Worm (Caenorhabditis elegans) whole organism, L4/young adult: Measurements from ENCODE around the gene Y42A5A.1.

Source experiments
- W03F9.2 ChIP-seq: fragments of 150-350 bp; optimal IDR thresholded peaks from 2 replicates; lab custom pipeline; 2014; ENCODE audit warnings: missing biosample characterization, missing genetic modification characterization
- dao-5 ChIP-seq: sonication (generic microtip); optimal IDR thresholded peaks from 2 replicates; lab custom pipeline; 2016; ENCODE audit warnings: missing genotype, missing genetic modification characterization, moderate library complexity, missing compliant biosample characterization
- him-1 ChIP-seq: sonication (generic microtip); optimal IDR thresholded peaks from 2 replicates; lab custom pipeline; 2016; ENCODE audit warnings: missing genotype, missing genetic modification reagents, missing genetic modification characterization, missing compliant biosample characterization

Y42A5A.1 gene

DNA sequence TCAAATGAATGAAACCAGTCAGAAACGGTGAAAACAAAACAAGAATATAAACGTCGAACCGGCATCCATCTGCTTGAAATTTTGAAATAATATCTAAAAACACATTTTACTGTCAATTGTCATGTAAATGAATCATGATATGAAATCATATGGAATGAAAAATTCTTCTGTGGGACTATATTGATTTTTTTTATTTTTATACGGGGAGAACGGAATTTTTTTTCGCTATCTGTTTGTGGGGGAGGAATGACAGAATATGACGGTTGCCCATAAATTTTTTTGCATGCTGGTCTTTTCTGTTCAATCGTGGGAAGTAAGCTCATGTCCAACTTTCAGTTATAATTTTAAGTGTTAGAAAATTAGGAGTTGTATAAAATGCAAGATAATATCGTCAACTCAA is 56.9 kb downstream of the Y42A5A.1 start, which contains the start of gene C06H2.7:
Gene C06H2.7, minus strand, starts transcription at position 101 of the 400 bp plus-strand sequence.
- no peak for TF ChIP-seq W03F9.2 (tag; lab: Kevin White, UChicago)
- TF ChIP-seq dao-5 = no peak
- TF ChIP-seq him-1 (tag; lab: Kevin White, UChicago) = no peak

DNA sequence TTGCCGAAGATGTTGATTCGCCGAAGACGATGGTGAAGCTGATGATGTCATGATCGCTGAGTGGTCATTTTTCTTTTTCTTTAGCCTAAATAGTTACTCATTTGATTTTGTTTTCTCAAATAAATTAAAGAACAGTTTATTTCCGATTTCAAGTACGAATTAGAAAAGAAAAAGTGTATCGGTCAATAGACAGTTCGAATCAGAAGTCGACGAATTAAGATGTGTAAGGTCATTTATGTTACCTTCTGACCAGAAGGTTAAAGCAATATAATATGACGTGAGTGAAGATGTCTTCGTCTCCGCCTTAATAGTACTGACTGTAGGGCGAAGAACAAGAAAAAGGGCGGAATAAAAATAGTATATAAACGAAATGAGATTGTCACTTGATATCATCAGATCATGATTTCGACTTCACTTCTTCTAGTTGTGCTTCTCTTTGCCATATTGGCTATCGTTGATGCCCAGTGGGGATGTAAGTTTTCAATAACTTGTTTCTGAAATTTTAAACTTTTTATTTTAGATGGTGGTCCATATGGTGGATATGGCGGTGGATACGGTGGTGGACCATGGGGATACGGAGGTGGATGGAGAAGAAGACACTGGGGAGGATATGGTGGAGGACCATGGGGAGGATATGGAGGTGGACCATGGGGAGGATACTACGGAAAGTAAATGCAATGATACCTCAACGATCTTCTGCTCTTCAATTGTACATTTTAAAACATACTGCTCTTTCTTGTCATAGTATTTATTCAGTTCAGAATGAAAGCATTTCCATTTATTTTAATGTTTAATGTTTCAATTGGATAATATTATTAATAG is 59.4 kb downstream of the Y42A5A.1 start, which contains the start of the genes T19C4.24 and nlp-33:
Gene T19C4.24, minus strand, starts transcription at position 51 of the 822 bp plus-strand sequence.
Gene nlp-33, plus strand, starts transcription at position 389 of the 822 bp plus-strand sequence.
- TF ChIP-seq W03F9.2 (tag; lab: Kevin White, UChicago) (no peak), dao-5 (no peak), him-1 (tag; lab: Kevin White, UChicago) (no peak)
